Fruit fly (Drosophila melanogaster) whole organism, pupa: ENCODE results near the gene TotB.

ENCODE experiments used
- CG12605 ChIP-seq: fragments of 200-800 bp; sonication (Bioruptor generic); IDR thresholded peaks from 2 replicates; pipeline ENCODE4 v1.3.6; 2022; ENCODE audit warnings: missing biosample characterization, missing genetic modification characterization
- CG13204 ChIP-seq: fragments of 200-800 bp; sonication (Bioruptor generic); optimal IDR thresholded peaks from 2 replicates; lab custom pipeline; 2018; ENCODE audit warnings: missing biosample characterization, mild to moderate bottlenecking, missing genetic modification characterization, moderate library complexity
- CG17806 ChIP-seq: fragments of 200-800 bp; sonication (Bioruptor generic); optimal IDR thresholded peaks from 2 replicates; lab custom pipeline; 2018; ENCODE audit warnings: missing biosample characterization, mild to moderate bottlenecking, missing genetic modification characterization, moderate library complexity
- CG32121 ChIP-seq: fragments of 200-800 bp; sonication (Bioruptor generic); IDR thresholded peaks from 2 replicates; pipeline ENCODE4 v1.3.6; 2022; ENCODE audit warnings: missing biosample characterization, missing genetic modification characterization
- CG34367 ChIP-seq: fragments of 200-800 bp; sonication (Bioruptor generic); optimal IDR thresholded peaks from 2 replicates; lab custom pipeline; 2018; ENCODE audit warnings: missing biosample characterization, mild to moderate bottlenecking, missing genetic modification characterization
- CG8159 ChIP-seq: fragments of 200-800 bp; sonication (Bioruptor generic); optimal IDR thresholded peaks from 3 replicates; lab custom pipeline; 2018; ENCODE audit warnings: missing biosample characterization, mild to moderate bottlenecking, missing genetic modification characterization, moderate library complexity
- CG9948 ChIP-seq: fragments of 200-800 bp; sonication (Bioruptor generic); optimal IDR thresholded peaks from 2 replicates; lab custom pipeline; 2018; ENCODE audit warnings: missing biosample characterization, mild to moderate bottlenecking, missing genetic modification characterization, moderate library complexity
- D1 ChIP-seq: fragments of 200-800 bp; sonication (Bioruptor generic); optimal IDR thresholded peaks from 2 replicates; lab custom pipeline; 2018; ENCODE audit warnings: missing biosample characterization, mild to moderate bottlenecking, missing genetic modification characterization, moderate library complexity
- Ets98B ChIP-seq: fragments of 200-800 bp; sonication (Bioruptor generic); IDR thresholded peaks from 2 replicates; pipeline ENCODE4 v1.3.6; 2022; ENCODE audit warnings: missing biosample characterization, missing genetic modification characterization
- Pif1B ChIP-seq: fragments of 200-800 bp; sonication (Bioruptor generic); optimal IDR thresholded peaks from 3 replicates; lab custom pipeline; 2016; ENCODE audit warnings: missing biosample characterization, missing genetic modification characterization
- Snoo ChIP-seq: fragments of 200-800 bp; sonication (Bioruptor generic); optimal IDR thresholded peaks from 3 replicates; lab custom pipeline; 2017; ENCODE audit warnings: missing biosample characterization, mild to moderate bottlenecking, missing genetic modification characterization, inconsistent platforms

- no peak for TF ChIP-seq CG32121 (GFP tag; lab: Robert Waterston, UW)
- TF ChIP-seq CG12605 (GFP tag; lab: Robert Waterston, UW), result no peak
- TF ChIP-seq CG9948 (tag; lab: Kevin White, UChicago), result no peak
- no peak for TF ChIP-seq Snoo (tag; lab: Kevin White, UChicago)
- no peak for TF ChIP-seq Pif1B (GFP tag; lab: Kevin White, UChicago)
- no peak for TF ChIP-seq CG13204
- no peak for TF ChIP-seq CG8159 (tag; lab: Kevin White, UChicago)
- no peak for TF ChIP-seq CG34367 (tag; lab: Kevin White, UChicago)
- TF ChIP-seq D1 (tag; lab: Kevin White, UChicago), result no peak
- TF ChIP-seq CG17806 (tag; lab: Kevin White, UChicago), result no peak
- no peak for TF ChIP-seq Ets98B (GFP tag; lab: Robert Waterston, UW)
These were observed 17.2 kb downstream of the TotB start for dm6 chr3R:20890920-20891319.
